Worm (Caenorhabditis elegans): Measurements from ENCODE around the gene Y38F2AR.12.

DNA sequence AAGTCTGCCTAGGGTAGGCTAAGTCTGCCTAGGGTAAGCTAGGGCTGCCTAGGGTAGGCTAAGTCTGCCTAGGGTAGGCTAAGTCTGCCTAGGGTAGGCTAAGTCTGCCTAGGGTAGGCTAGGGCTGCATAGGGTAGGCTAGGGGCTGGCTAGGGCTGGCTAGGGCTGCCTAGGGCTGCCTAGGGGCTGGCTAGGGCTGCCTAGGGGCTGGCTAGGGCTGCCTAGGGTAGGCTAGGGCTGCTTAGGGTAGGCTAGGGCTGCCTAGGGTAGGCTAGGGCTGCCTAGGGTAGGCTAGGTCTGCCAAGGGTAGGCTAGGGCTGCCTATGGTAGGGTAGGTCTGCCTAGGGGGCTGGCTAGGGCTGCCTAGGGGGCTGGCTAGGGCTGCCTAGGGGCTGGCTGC, 13.9 kb downstream of the Y38F2AR.12 start:
- TF ChIP-seq dao-5 (tag; optimal IDR thresholded peaks at IDR 0.05) (no peak), W03F9.2 (tag; optimal IDR thresholded peaks at IDR 0.05) (no peak), him-1 (tag; optimal IDR thresholded peaks at IDR 0.05) (no peak)
